Worm (Caenorhabditis elegans) whole organism, L1 larva: ENCODE data around the gene srw-62.

Experiments used
- mab-9 ChIP-seq: fragments of 200-800 bp; sonication (Bioruptor generic); IDR thresholded peaks from 2 replicates; pipeline ENCODE4 v1.3.6; 2022; ENCODE audit warnings: missing genetic modification reagents, missing genetic modification characterization, missing compliant biosample characterization
- nhr-11 ChIP-seq: fragments of 150-350 bp; optimal IDR thresholded peaks from 2 replicates; lab custom pipeline; 2014; ENCODE audit warnings: missing biosample characterization, missing genetic modification characterization
- nhr-12 ChIP-seq: sonication (generic microtip); optimal IDR thresholded peaks from 2 replicates; lab custom pipeline; 2017; ENCODE audit warnings: missing biosample characterization, missing genetic modification characterization
- nhr-237 ChIP-seq: fragments of 150-350 bp; optimal IDR thresholded peaks from 2 replicates; lab custom pipeline; 2014; ENCODE audit warnings: missing biosample characterization, missing genetic modification characterization
- nhr-28 ChIP-seq: fragments of 150-350 bp; optimal IDR thresholded peaks from 2 replicates; lab custom pipeline; 2014; ENCODE audit warnings: missing biosample characterization, missing genetic modification characterization
- pag-3 ChIP-seq: sonication (generic microtip); optimal IDR thresholded peaks from 2 replicates; lab custom pipeline; 2017; ENCODE audit warnings: missing genetic modification characterization, mild to moderate bottlenecking, missing compliant biosample characterization, antibody characterized with exemption, borderline replicate concordance; ENCODE audit not compliant: insufficient read depth
- pax-3 ChIP-seq: fragments of 200-800 bp; sonication (Bioruptor generic); optimal IDR thresholded peaks from 2 replicates; lab custom pipeline; 2018; ENCODE audit warnings: mild to moderate bottlenecking, missing genetic modification characterization, moderate library complexity, missing compliant biosample characterization
- rnt-1 ChIP-seq: sonication (generic microtip); optimal IDR thresholded peaks from 2 replicates; lab custom pipeline; 2016; ENCODE audit warnings: mild to moderate bottlenecking, missing genetic modification characterization, moderate library complexity, missing compliant biosample characterization

DNA sequence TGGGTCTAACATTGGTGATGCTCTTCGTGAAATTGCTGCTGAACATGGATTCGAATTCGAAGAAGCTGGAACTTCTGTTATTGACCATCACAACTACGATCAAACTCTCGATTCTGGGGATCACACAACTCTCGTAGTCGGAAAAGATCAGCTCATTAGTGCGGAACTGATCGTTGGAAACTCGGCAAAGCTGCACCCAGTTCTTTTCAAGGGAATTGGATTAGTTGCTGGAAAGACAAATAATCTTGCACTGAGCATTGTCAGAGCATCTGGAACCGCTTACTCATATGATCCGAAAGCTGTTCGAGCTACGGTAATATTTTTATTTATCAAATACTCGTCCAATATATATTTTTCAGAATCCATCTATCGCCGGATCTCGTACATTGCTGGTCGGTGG, 39.7 kb downstream of the srw-62 start:
- TF ChIP-seq pag-3 (tag; lab: Kevin White, UChicago) (no peak), nhr-12 (no peak), nhr-28 (tag; lab: Kevin White, UChicago) (no peak), nhr-11 (no peak), mab-9 (GFP tag; lab: Robert Waterston, UW) (no peak), rnt-1 (tag; lab: Kevin White, UChicago) (no peak), nhr-237 (no peak), pax-3 (tag; lab: Kevin White, UChicago) (no peak)
